Fruit fly (Drosophila melanogaster) whole organism, wandering third instar larva: ENCODE data around the gene CG9682.

ENCODE experiments used
- Abd-B ChIP-seq: fragments of >200 bp; optimal IDR thresholded peaks from 2 replicates; lab custom pipeline; 2017; ENCODE audit warnings: missing biosample characterization, missing genetic modification characterization
- CG32264 ChIP-seq: fragments of 200-800 bp; sonication (Bioruptor generic); optimal IDR thresholded peaks from 2 replicates; lab custom pipeline; 2016; ENCODE audit warnings: missing biosample characterization, missing genetic modification characterization
- CrebA ChIP-seq: fragments of 200-800 bp; sonication (Bioruptor generic); optimal IDR thresholded peaks from 2 replicates; lab custom pipeline; 2016; ENCODE audit warnings: missing biosample characterization, mild to moderate bottlenecking, missing genetic modification characterization, borderline replicate concordance
- Dfd ChIP-seq: fragments of >200 bp; optimal IDR thresholded peaks from 2 replicates; lab custom pipeline; 2017; ENCODE audit warnings: missing biosample characterization, missing genetic modification characterization
- Dif ChIP-seq: fragments of 200-275, 200-300 bp; sonication (Bioruptor generic); optimal IDR thresholded peaks from 2 replicates; lab custom pipeline; 2018; ENCODE audit warnings: missing biosample characterization, missing genetic modification characterization; ENCODE audit not compliant: partially characterized antibody
- GATAd ChIP-seq: sonication (Bioruptor generic); optimal IDR thresholded peaks from 2 replicates; lab custom pipeline; 2016; ENCODE audit warnings: missing biosample characterization, missing genetic modification characterization
- HLH106 ChIP-seq: fragments of 200-800 bp; optimal IDR thresholded peaks from 3 replicates; lab custom pipeline; 2019; ENCODE audit warnings: missing biosample characterization, mild to moderate bottlenecking, missing genetic modification characterization, moderate library complexity
- Hnf4 ChIP-seq: fragments of 200-800 bp; sonication (Bioruptor generic); optimal IDR thresholded peaks from 2 replicates; lab custom pipeline; 2016; ENCODE audit warnings: missing biosample characterization, mild to moderate bottlenecking, missing genetic modification characterization
- Hr78 ChIP-seq: fragments of >200 bp; optimal IDR thresholded peaks from 2 replicates; lab custom pipeline; 2017; ENCODE audit warnings: missing biosample characterization, missing genetic modification characterization
- Hr83 ChIP-seq: fragments of 200-300 bp; sonication (Bioruptor generic); optimal IDR thresholded peaks from 2 replicates; lab custom pipeline; 2016; ENCODE audit warnings: missing biosample characterization, mild to moderate bottlenecking, missing genetic modification characterization, moderate library complexity; ENCODE audit not compliant: poor library complexity, severe bottlenecking
- Jra ChIP-seq: sonication (Bioruptor generic); optimal IDR thresholded peaks from 2 replicates; lab custom pipeline; 2016; ENCODE audit warnings: missing biosample characterization, missing genetic modification characterization
- Mio ChIP-seq: sonication (Bioruptor generic); optimal IDR thresholded peaks from 2 replicates; lab custom pipeline; 2016; ENCODE audit warnings: missing biosample characterization, missing genetic modification characterization
- Myc ChIP-seq: fragments of >200 bp; optimal IDR thresholded peaks from 2 replicates; lab custom pipeline; 2017
- N ChIP-seq: fragments of >200 bp; optimal IDR thresholded peaks from 2 replicates; lab custom pipeline; 2018; ENCODE audit warnings: missing biosample characterization, missing external identifiers, missing genetic modification characterization
- OdsH ChIP-seq: fragments of 200-800 bp; sonication (Bioruptor generic); optimal IDR thresholded peaks from 2 replicates; lab custom pipeline; 2016; ENCODE audit warnings: missing biosample characterization, mild to moderate bottlenecking, missing genetic modification characterization
- Rel ChIP-seq, 2 experiments: fragments of 200-800 bp; sonication (Bioruptor generic) in 1 of 2; optimal IDR thresholded peaks; 2 replicates in 1 of 2; 3 replicates in 1 of 2; lab custom pipeline; 2016 to 2019; ENCODE audit warnings: mild to moderate bottlenecking in 2 of 2, missing biosample characterization in 2 of 2, missing genetic modification characterization in 2 of 2, moderate library complexity in 1 of 2
- Sp1 ChIP-seq: fragments of 200-800 bp; sonication (Bioruptor generic); optimal IDR thresholded peaks from 3 replicates; lab custom pipeline; 2019; ENCODE audit warnings: missing biosample characterization, mild to moderate bottlenecking, missing genetic modification characterization, moderate library complexity
- Vsx2 ChIP-seq: fragments of 200-300, 225-300 bp; sonication (Bioruptor generic); optimal IDR thresholded peaks from 2 replicates; lab custom pipeline; 2018; ENCODE audit warnings: missing biosample characterization, missing genetic modification characterization; ENCODE audit not compliant: partially characterized antibody
- br ChIP-seq: fragments of 200-800 bp; sonication (Bioruptor generic); optimal IDR thresholded peaks from 2 replicates; lab custom pipeline; 2016; ENCODE audit warnings: missing biosample characterization, missing genetic modification characterization
- brk ChIP-seq: fragments of 200-800 bp; sonication (Bioruptor generic); optimal IDR thresholded peaks from 2 replicates; lab custom pipeline; 2016; ENCODE audit warnings: missing biosample characterization, mild to moderate bottlenecking, missing genetic modification characterization
- dl ChIP-seq, 2 experiments: fragments of 175-275, 200-275 bp in 1 of 2; fragments of 200-275 bp in 1 of 2; sonication (Bioruptor generic); optimal IDR thresholded peaks; lab custom pipeline; 2018; ENCODE audit warnings: mild to moderate bottlenecking in 2 of 2, missing biosample characterization in 2 of 2, missing genetic modification characterization in 2 of 2, moderate library complexity in 2 of 2; ENCODE audit not compliant: partially characterized antibody in 2 of 2, insufficient read depth in 1 of 2
- dmrt93B ChIP-seq: fragments of 200-800 bp; sonication (Bioruptor generic); optimal IDR thresholded peaks from 2 replicates; lab custom pipeline; 2018; ENCODE audit warnings: missing biosample characterization, mild to moderate bottlenecking, missing genetic modification characterization
- dsf ChIP-seq: sonication (Bioruptor generic); optimal IDR thresholded peaks from 2 replicates; lab custom pipeline; 2016; ENCODE audit warnings: missing biosample characterization, missing genetic modification characterization, borderline replicate concordance
- ey ChIP-seq: fragments of 200-800 bp; sonication (Bioruptor generic); optimal IDR thresholded peaks from 2 replicates; lab custom pipeline; 2016; ENCODE audit warnings: missing biosample characterization, missing genetic modification characterization
- foxo ChIP-seq, 2 experiments: fragments of 200-800 bp; sonication (Bioruptor generic); optimal IDR thresholded peaks; 2 replicates in 1 of 2; 3 replicates in 1 of 2; lab custom pipeline; 2016 to 2017; ENCODE audit warnings: missing biosample characterization in 2 of 2, missing genetic modification characterization in 2 of 2
- fru ChIP-seq: fragments of 200-800 bp; sonication (Bioruptor generic); optimal IDR thresholded peaks from 3 replicates; lab custom pipeline; 2016; ENCODE audit warnings: missing biosample characterization, mild to moderate bottlenecking, missing genetic modification characterization
- h ChIP-seq: fragments of 200-800 bp; sonication (Bioruptor generic); optimal IDR thresholded peaks from 3 replicates; lab custom pipeline; 2016; ENCODE audit warnings: missing biosample characterization, mild to moderate bottlenecking, missing genetic modification characterization
- jim ChIP-seq: fragments of 175-275, 200-325 bp; sonication (Bioruptor generic); optimal IDR thresholded peaks from 2 replicates; lab custom pipeline; 2016; ENCODE audit warnings: missing biosample characterization, mild to moderate bottlenecking, missing genetic modification characterization
- lola ChIP-seq: fragments of >200 bp; optimal IDR thresholded peaks from 2 replicates; lab custom pipeline; 2017; ENCODE audit warnings: missing biosample characterization, missing genetic modification characterization
- pan ChIP-seq: fragments of >200 bp; optimal IDR thresholded peaks from 2 replicates; lab custom pipeline; 2017
- psq ChIP-seq: fragments of 200-800 bp; sonication (Bioruptor generic); optimal IDR thresholded peaks from 3 replicates; lab custom pipeline; 2017; ENCODE audit warnings: missing biosample characterization, mild to moderate bottlenecking, missing genetic modification characterization, moderate library complexity
- sage ChIP-seq: fragments of 200-800 bp; sonication (Bioruptor generic); optimal IDR thresholded peaks from 2 replicates; lab custom pipeline; 2016; ENCODE audit warnings: missing biosample characterization, mild to moderate bottlenecking, missing genetic modification characterization
- sv ChIP-seq: fragments of 200-800 bp; sonication (Bioruptor generic); optimal IDR thresholded peaks from 3 replicates; lab custom pipeline; 2016; ENCODE audit warnings: missing biosample characterization, missing genetic modification characterization
- tai ChIP-seq: sonication (Bioruptor generic); optimal IDR thresholded peaks from 2 replicates; lab custom pipeline; 2016; ENCODE audit warnings: missing biosample characterization, missing genetic modification characterization
- usp ChIP-seq: fragments of >200 bp; optimal IDR thresholded peaks from 2 replicates; lab custom pipeline; 2017; ENCODE audit warnings: missing biosample characterization, missing genetic modification characterization
- woc ChIP-seq: sonication (Bioruptor generic); optimal IDR thresholded peaks from 2 replicates; lab custom pipeline; 2016; ENCODE audit warnings: missing biosample characterization, mild to moderate bottlenecking, missing genetic modification characterization

The CG9682 gene

dm6 chr3R:30249283-30249682 is 1.4 kb upstream of the CG9682 start, which contains the start of gene CG34299:
Gene CG34299 (plus strand): TSS chr3R:30249583.
- TF ChIP-seq N (GFP tag; lab: Kevin White, UChicago): no peak
- TF ChIP-seq HLH106: no peak
- TF ChIP-seq fru: no peak
- no peak for TF ChIP-seq pan
- no peak for TF ChIP-seq psq (GFP tag; lab: Kevin White, UChicago)
- no peak for TF ChIP-seq dmrt93B
- no peak for TF ChIP-seq woc (GFP tag; lab: Kevin White, UChicago)
- no peak for TF ChIP-seq lola (GFP tag; lab: Kevin White, UChicago)
- no peak for TF ChIP-seq CrebA
- TF ChIP-seq dl (GFP tag; optimal IDR thresholded peaks at IDR 0.05; lab: Kevin White, UChicago; ENCODE audit: insufficient read depth in 1 of 2, partially characterized antibody in 2 of 2): no peak
- no peak for TF ChIP-seq OdsH (GFP tag; lab: Kevin White, UChicago)
- no peak for TF ChIP-seq Rel (GFP tag; optimal IDR thresholded peaks at IDR 0.05; lab: Kevin White, UChicago)
- no peak for TF ChIP-seq Rel (tag; optimal IDR thresholded peaks at IDR 0.05; lab: Kevin White, UChicago)
- TF ChIP-seq Hr83 (GFP tag; lab: Kevin White, UChicago): no peak

dm6 chr3R:30252317-30252716 is 1.6 kb downstream of the CG9682 start:
- TF ChIP-seq lola (GFP tag; lab: Kevin White, UChicago): no peak
- no peak for TF ChIP-seq h
- TF ChIP-seq Vsx2 (GFP tag; lab: Kevin White, UChicago): no peak
- TF ChIP-seq sage (GFP tag; lab: Kevin White, UChicago): no peak
- TF ChIP-seq HLH106: no peak
- no peak for TF ChIP-seq Jra (GFP tag; lab: Kevin White, UChicago)
- no peak for TF ChIP-seq tai (GFP tag; lab: Kevin White, UChicago)
- TF ChIP-seq Hr83 (GFP tag; lab: Kevin White, UChicago): no peak
- no peak for TF ChIP-seq OdsH (GFP tag; lab: Kevin White, UChicago)
- TF ChIP-seq usp (GFP tag; lab: Kevin White, UChicago): no peak
- no peak for TF ChIP-seq woc (GFP tag; lab: Kevin White, UChicago)
- TF ChIP-seq dl (GFP tag; optimal IDR thresholded peaks at IDR 0.05; lab: Kevin White, UChicago; ENCODE audit: insufficient read depth in 1 of 2, partially characterized antibody in 2 of 2): no peak
- no peak for TF ChIP-seq Dif
- TF ChIP-seq, all 38 proteins: peak for 0

dm6 chr3R:30252882-30253281 is 2.2 kb downstream of the CG9682 start, which contains the start of gene CG18404:
Gene CG18404 (plus strand): TSS chr3R:30253182.
- TF ChIP-seq Vsx2 (GFP tag; lab: Kevin White, UChicago) (no peak), woc (GFP tag; lab: Kevin White, UChicago) (no peak), ey (GFP tag; lab: Kevin White, UChicago) (no peak)

- TF ChIP-seq GATAd (GFP tag; lab: Kevin White, UChicago) (no peak), HLH106 (peak; percentile 96), usp (GFP tag; lab: Kevin White, UChicago) (no peak), woc (GFP tag; lab: Kevin White, UChicago) (peak; percentile 62), Jra (GFP tag; lab: Kevin White, UChicago) (peak; percentile 69), Vsx2 (GFP tag; lab: Kevin White, UChicago) (peak; percentile 51), dl (GFP tag; optimal IDR thresholded peaks at IDR 0.05; lab: Kevin White, UChicago; ENCODE audit: insufficient read depth in 1 of 2, partially characterized antibody in 2 of 2) (peak in 1 of 2 experiments; percentile 32), ey (GFP tag; lab: Kevin White, UChicago) (peak; percentile 91), Hr78 (GFP tag; lab: Kevin White, UChicago) (no peak), foxo (GFP tag; optimal IDR thresholded peaks at IDR 0.05; lab: Kevin White, UChicago) (peak in 1 of 2 experiments; percentile 89), dmrt93B (peak; percentile 70), Dif (peak; percentile 32), sv (GFP tag; lab: Kevin White, UChicago) (no peak), jim (no peak), brk (GFP tag; lab: Kevin White, UChicago) (peak; percentile 81), Hr83 (GFP tag; lab: Kevin White, UChicago) (no peak), OdsH (GFP tag; lab: Kevin White, UChicago) (peak; percentile 91), Hnf4 (GFP tag; lab: Kevin White, UChicago) (peak; percentile 78), fru (peak; percentile 89), Abd-B (no peak), Sp1 (GFP tag; lab: Kevin White, UChicago) (peak; percentile 97), Rel (GFP tag; optimal IDR thresholded peaks at IDR 0.05; lab: Kevin White, UChicago) (peak; percentile 94), Rel (tag; optimal IDR thresholded peaks at IDR 0.05; lab: Kevin White, UChicago) (peak; percentile 89), h (peak; percentile 97), N (GFP tag; lab: Kevin White, UChicago) (no peak), CrebA (peak; percentile 74), br (GFP tag; lab: Kevin White, UChicago) (peak; percentile 90), CG32264 (GFP tag; lab: Kevin White, UChicago) (peak; percentile 74), tai (GFP tag; lab: Kevin White, UChicago) (peak; percentile 65), Myc (lab: Kevin White, UChicago) (no peak), lola (GFP tag; lab: Kevin White, UChicago) (no peak), dsf (peak; percentile 65), psq (GFP tag; lab: Kevin White, UChicago) (peak; percentile 96), sage (GFP tag; lab: Kevin White, UChicago) (peak; percentile 88), Dfd (GFP tag; lab: Kevin White, UChicago) (no peak), Mio (GFP tag; lab: Kevin White, UChicago) (no peak)
Measured at dm6 chr3R:30255255-30256121, 4.8 kb downstream of the CG9682 start.
